Worm (Caenorhabditis elegans) whole organism, L4 larva: ENCODE results near the gene skr-4.

Experiments used
- aha-1 ChIP-seq: fragments of 150-350 bp; peaks from one replicate; lab custom pipeline; 2014; ENCODE audit warnings: missing biosample characterization, missing genetic modification characterization
- ama-1 ChIP-seq: fragments of 150-350 bp; optimal IDR thresholded peaks from 2 replicates; lab custom pipeline; 2014; ENCODE audit warnings: inconsistent platforms, mixed read lengths
- mep-1 ChIP-seq: fragments of 150-350 bp; sonication (generic microtip); optimal IDR thresholded peaks from 3 replicates; lab custom pipeline; 2014; ENCODE audit warnings: missing biosample characterization, missing genetic modification characterization
- nhr-6 ChIP-seq: fragments of 150-350 bp; optimal IDR thresholded peaks from 2 replicates; lab custom pipeline; 2014; ENCODE audit warnings: missing biosample characterization, missing genetic modification characterization
- unc-62 ChIP-seq, 3 experiments: fragments of 150-350 bp in 1 of 3; sonication (generic microtip); optimal IDR thresholded peaks in 2 of 3; peaks in 1 of 3; 1 replicate in 1 of 3; 2 replicates in 2 of 3; lab custom pipeline; 2014 to 2017; ENCODE audit warnings: missing biosample characterization in 3 of 3, missing genetic modification characterization in 3 of 3, missing genetic modification reagents in 3 of 3, missing genotype in 1 of 3
- zag-1 ChIP-seq: fragments of 150-350 bp; optimal IDR thresholded peaks from 2 replicates; lab custom pipeline; 2014; ENCODE audit warnings: missing biosample characterization, missing genetic modification characterization

ce11 chrV:19946529-19946928 lies 22.5 kb downstream of the skr-4 start, which contains the start of gene dhs-24:
- TF ChIP-seq zag-1 (tag; lab: Kevin White, UChicago) (no peak), nhr-6 (tag; lab: Kevin White, UChicago) (no peak), mep-1 (no peak), unc-62 (GFP tag; optimal IDR thresholded peaks at IDR 0.05 in 1 of 2; lab: Kevin White, UChicago) (no peak), unc-62 (tag; optimal IDR thresholded peaks at IDR 0.05; lab: Kevin White, UChicago) (no peak), ama-1 (lab: Kevin White, UChicago) (peak; percentile 55), aha-1 (no peak)
